In the genomic region with DNA sequence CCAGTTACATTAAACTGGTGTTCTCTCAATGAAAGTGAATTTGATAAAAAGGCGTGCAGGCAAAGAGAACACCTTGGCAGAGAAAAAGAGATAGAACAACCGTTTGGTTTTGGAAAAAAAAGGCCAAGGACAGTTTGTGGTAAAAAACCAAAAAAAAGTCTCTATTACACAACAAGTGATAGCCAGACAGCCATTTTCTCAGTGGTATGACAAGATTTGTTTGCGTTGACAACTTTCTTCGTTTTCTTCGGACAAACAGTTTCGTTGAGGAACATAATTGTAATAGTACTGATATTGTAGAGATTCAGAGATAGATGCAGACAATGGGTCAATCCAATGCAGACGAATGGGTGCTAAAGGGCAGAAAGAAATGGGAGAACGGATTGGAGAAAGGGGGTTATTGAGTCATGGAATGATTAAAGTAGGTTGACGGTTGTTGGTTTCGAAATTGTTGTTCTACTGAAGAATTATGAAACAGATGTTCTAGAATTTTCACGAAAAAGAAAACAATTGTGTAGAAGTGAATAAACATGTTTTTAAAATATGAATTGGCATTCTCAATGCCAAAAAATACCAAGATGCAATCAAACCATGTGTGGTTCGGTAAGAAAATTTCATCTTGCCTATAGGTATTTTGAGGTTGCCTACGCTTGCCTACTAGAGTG, we compare ENCODE assay signal across 4 worm cellular contexts.
TF ChIP-seq lines count a peak whose summit lies in the region.

No protein-coding gene starts in this region.

TF ChIP-seq in whole organism, L1 larva, 84 proteins besides CTCF, POLR2A, EP300 and RAD21 (continued from another document):
- TF ChIP-seq mep-1 (tag; optimal IDR thresholded peaks at IDR 0.05; lab: Kevin White, UChicago) (no peak), efl-1 (optimal IDR thresholded peaks at IDR 0.05; lab: Kevin White, UChicago) (no peak), efl-1 (GFP tag; optimal IDR thresholded peaks at IDR 0.05 in 1 of 2; lab: Kevin White, UChicago) (no peak), irx-1 (tag; optimal IDR thresholded peaks at IDR 0.05; lab: Kevin White, UChicago) (no peak), lsy-2 (tag; optimal IDR thresholded peaks at IDR 0.05; lab: Kevin White, UChicago) (no peak), vab-15 (tag; optimal IDR thresholded peaks at IDR 0.05; lab: Kevin White, UChicago) (no peak), blmp-1 (tag; optimal IDR thresholded peaks at IDR 0.05; lab: Kevin White, UChicago) (peak; percentile 65), snpc-4 (tag; optimal IDR thresholded peaks at IDR 0.05; lab: Kevin White, UChicago) (no peak), mef-2 (tag; optimal IDR thresholded peaks at IDR 0.05; lab: Kevin White, UChicago) (no peak), lin-35 (GFP tag; optimal IDR thresholded peaks at IDR 0.05; lab: Kevin White, UChicago) (no peak), fos-1 (tag; optimal IDR thresholded peaks at IDR 0.05; lab: Kevin White, UChicago) (no peak), nhr-20 (tag; optimal IDR thresholded peaks at IDR 0.05; lab: Kevin White, UChicago) (no peak), mdl-1 (tag; optimal IDR thresholded peaks at IDR 0.05; lab: Kevin White, UChicago) (no peak), ceh-82 (tag; optimal IDR thresholded peaks at IDR 0.05; lab: Kevin White, UChicago) (no peak), fkh-8 (tag; optimal IDR thresholded peaks at IDR 0.05; lab: Kevin White, UChicago) (no peak), efl-3 (GFP tag; optimal IDR thresholded peaks at IDR 0.05; lab: Kevin White, UChicago) (no peak)

TF ChIP-seq in whole organism, L2 larva, 48 proteins besides CTCF, POLR2A, EP300 and RAD21 (continued from another document):
- peak; percentile 72 for TF ChIP-seq nhr-25 (tag; optimal IDR thresholded peaks at IDR 0.05; lab: Kevin White, UChicago)
- no peak for TF ChIP-seq ceh-82 (tag; optimal IDR thresholded peaks at IDR 0.05; lab: Kevin White, UChicago)
- TF ChIP-seq nhr-129 (tag; optimal IDR thresholded peaks at IDR 0.05; lab: Kevin White, UChicago), result no peak

TF ChIP-seq in whole organism, L3 larva, 47 proteins besides CTCF, POLR2A, EP300 and RAD21 (continued from another document):
- peak in 1 of 3 experiments; percentile 45 for TF ChIP-seq elt-3 (tag; optimal IDR thresholded peaks at IDR 0.05; lab: Kevin White, UChicago)
- TF ChIP-seq unc-62 (GFP tag; optimal IDR thresholded peaks at IDR 0.05; lab: Kevin White, UChicago), result no peak

TF ChIP-seq in whole organism, L4 larva, 104 proteins besides CTCF, POLR2A, EP300 and RAD21 (continued from another document):
- TF ChIP-seq dve-1 (tag; optimal IDR thresholded peaks at IDR 0.05; lab: Kevin White, UChicago; ENCODE audit: insufficient read depth) (peak; percentile 27), mdl-1 (tag; optimal IDR thresholded peaks at IDR 0.05; lab: Kevin White, UChicago) (peak in 1 of 2 experiments; percentile 54), ama-1 (optimal IDR thresholded peaks at IDR 0.05; lab: Kevin White, UChicago) (peak; percentile 10), dpl-1 (GFP tag; optimal IDR thresholded peaks at IDR 0.05; lab: Kevin White, UChicago) (no peak), rbr-2 (tag; optimal IDR thresholded peaks at IDR 0.05; lab: Kevin White, UChicago) (no peak), lin-1 (GFP tag; IDR thresholded peaks at IDR 0.05; lab: Robert Waterston, UW) (no peak), lin-29 (GFP tag; IDR thresholded peaks at IDR 0.05; lab: Robert Waterston, UW) (0 out of 2 replicates have a peak, but pooled peaks have one; percentile 37), Y5F2A.4 (GFP tag; optimal IDR thresholded peaks at IDR 0.05; lab: Kevin White, UChicago) (no peak), unc-130 (GFP tag; optimal IDR thresholded peaks at IDR 0.05; lab: Kevin White, UChicago) (no peak), unc-39 (tag; optimal IDR thresholded peaks at IDR 0.05; lab: Kevin White, UChicago) (no peak), ztf-11 (tag; optimal IDR thresholded peaks at IDR 0.05; lab: Kevin White, UChicago) (no peak), zfp-2 (tag; optimal IDR thresholded peaks at IDR 0.05; lab: Kevin White, UChicago) (no peak), unc-62 (GFP tag; optimal IDR thresholded peaks at IDR 0.05 in 1 of 2; lab: Kevin White, UChicago) (peak in 1 of 2 experiments; percentile 92), unc-62 (tag; optimal IDR thresholded peaks at IDR 0.05; lab: Kevin White, UChicago) (no peak), mdt-29 (GFP tag; IDR thresholded peaks at IDR 0.05; lab: Robert Waterston, UW) (no peak), Y75B8A.6 (GFP tag; IDR thresholded peaks at IDR 0.05; lab: Robert Waterston, UW) (no peak), aha-1 (tag; lab: Kevin White, UChicago) (no peak), ceh-28 (tag; optimal IDR thresholded peaks at IDR 0.05; lab: Kevin White, UChicago) (no peak), hlh-30 (tag; optimal IDR thresholded peaks at IDR 0.05; lab: Kevin White, UChicago; ENCODE audit: insufficient read depth) (no peak), mes-2 (tag; optimal IDR thresholded peaks at IDR 0.05; lab: Kevin White, UChicago; ENCODE audit: poor library complexity, severe bottlenecking) (no peak), nhr-25 (tag; optimal IDR thresholded peaks at IDR 0.05; lab: Kevin White, UChicago; ENCODE audit: borderline replicate concordance, insufficient read depth) (peak; percentile 91), vab-7 (GFP tag; IDR thresholded peaks at IDR 0.05; lab: Robert Waterston, UW) (no peak), hlh-11 (tag; optimal IDR thresholded peaks at IDR 0.05; lab: Kevin White, UChicago) (peak; percentile 61), daf-12 (tag; optimal IDR thresholded peaks at IDR 0.05; lab: Kevin White, UChicago) (no peak), F44E2.7 (GFP tag; IDR thresholded peaks at IDR 0.05; lab: Robert Waterston, UW) (no peak), zfp-3 (GFP tag; conservative IDR thresholded peaks at IDR 0.05; lab: Robert Waterston, UW) (no peak), nhr-77 (tag; optimal IDR thresholded peaks at IDR 0.05; lab: Kevin White, UChicago) (no peak), nhr-48 (tag; optimal IDR thresholded peaks at IDR 0.05; lab: Kevin White, UChicago) (peak; percentile 69), fkh-10 (GFP tag; optimal IDR thresholded peaks at IDR 0.05; lab: Kevin White, UChicago) (no peak), set-16 (GFP tag; IDR thresholded peaks at IDR 0.05; lab: Robert Waterston, UW) (no peak), egl-43 (GFP tag; IDR thresholded peaks at IDR 0.05; lab: Robert Waterston, UW) (no peak), gei-8 (GFP tag; optimal IDR thresholded peaks at IDR 0.05; lab: Kevin White, UChicago) (no peak), hif-1 (tag; optimal IDR thresholded peaks at IDR 0.05; lab: Kevin White, UChicago) (no peak), ZK546.5 (tag; optimal IDR thresholded peaks at IDR 0.05; lab: Kevin White, UChicago) (no peak), R02D3.7 (tag; optimal IDR thresholded peaks at IDR 0.05; lab: Kevin White, UChicago) (no peak), daf-16 (GFP tag; optimal IDR thresholded peaks at IDR 0.05; lab: Kevin White, UChicago) (peak in 1 of 2 experiments; percentile 62), daf-16 (tag; optimal IDR thresholded peaks at IDR 0.05; lab: Kevin White, UChicago) (peak; percentile 12), mxl-2 (GFP tag; conservative IDR thresholded peaks at IDR 0.05; lab: Robert Waterston, UW) (no peak), daf-19 (GFP tag; conservative IDR thresholded peaks at IDR 0.05; lab: Robert Waterston, UW) (no peak), ceh-20 (GFP tag; IDR thresholded peaks at IDR 0.05; lab: Robert Waterston, UW) (no peak), saeg-2 (GFP tag; IDR thresholded peaks at IDR 0.05; lab: Robert Waterston, UW) (no peak), madf-5 (GFP tag; IDR thresholded peaks at IDR 0.05; lab: Robert Waterston, UW) (no peak), daf-8 (GFP tag; IDR thresholded peaks at IDR 0.05; lab: Robert Waterston, UW) (no peak), duxl-1 (tag; optimal IDR thresholded peaks at IDR 0.05; lab: Kevin White, UChicago; ENCODE audit: poor library complexity) (no peak), F26F4.8 (GFP tag; conservative IDR thresholded peaks at IDR 0.05; lab: Robert Waterston, UW) (no peak), snpc-1.2 (GFP tag; IDR thresholded peaks at IDR 0.05; lab: Robert Waterston, UW) (no peak)
